Fruit fly (Drosophila melanogaster) whole organism, embryonic: ENCODE results near the gene CG1738.

ENCODE experiments used
- Atf-2 ChIP-seq: fragments of 200-800 bp; sonication (Bioruptor generic); optimal IDR thresholded peaks from 2 replicates; lab custom pipeline; 2016; ENCODE audit warnings: missing biosample characterization, missing genetic modification characterization
- Atf3 ChIP-seq: fragments of 200-800 bp; sonication (Bioruptor generic); optimal IDR thresholded peaks from 3 replicates; lab custom pipeline; 2016; ENCODE audit warnings: missing biosample characterization, missing genetic modification characterization
- Blimp-1 ChIP-seq: fragments of 200-800 bp; sonication (Bioruptor generic); optimal IDR thresholded peaks from 3 replicates; lab custom pipeline; 2018; ENCODE audit warnings: missing biosample characterization, missing genetic modification characterization, mild to moderate bottlenecking, moderate library complexity, missing genetic modification reagents
- CG10209 ChIP-seq: fragments of 200-800 bp; sonication (Bioruptor generic); optimal IDR thresholded peaks from 3 replicates; lab custom pipeline; 2017; ENCODE audit warnings: missing biosample characterization, mild to moderate bottlenecking, missing genetic modification characterization, missing genetic modification reagents
- CG10321 ChIP-seq: fragments of 200-800 bp; sonication (Bioruptor generic); IDR thresholded peaks from 2 replicates; pipeline ENCODE4 v1.3.6; 2022; ENCODE audit warnings: missing biosample characterization, missing genetic modification characterization
- CG11504 ChIP-seq: fragments of 200-800 bp; sonication (Bioruptor generic); optimal IDR thresholded peaks from 3 replicates; lab custom pipeline; 2019; ENCODE audit warnings: missing biosample characterization, mild to moderate bottlenecking, missing genetic modification characterization, moderate library complexity
- CG12104 ChIP-seq: fragments of 200-800 bp; sonication (Bioruptor generic); optimal IDR thresholded peaks from 3 replicates; lab custom pipeline; 2016; ENCODE audit warnings: missing biosample characterization, missing genetic modification characterization
- CG12155 ChIP-seq: fragments of 200-800 bp; sonication (Bioruptor generic); optimal IDR thresholded peaks from 3 replicates; lab custom pipeline; 2016; ENCODE audit warnings: missing biosample characterization, missing genetic modification characterization
- CG12659 ChIP-seq: fragments of 200-800 bp; sonication (Bioruptor generic); optimal IDR thresholded peaks from 3 replicates; lab custom pipeline; 2017; ENCODE audit warnings: mild to moderate bottlenecking, missing biosample characterization, missing genetic modification reagents, missing genetic modification characterization
- CG13424 ChIP-seq: fragments of 200-800 bp; sonication (Bioruptor generic); optimal IDR thresholded peaks from 2 replicates; lab custom pipeline; 2019; ENCODE audit warnings: missing biosample characterization, mild to moderate bottlenecking, missing genetic modification characterization, moderate library complexity
- CG15514 ChIP-seq: fragments of 200-800 bp; sonication (Bioruptor generic); optimal IDR thresholded peaks from 3 replicates; lab custom pipeline; 2017; ENCODE audit warnings: missing biosample characterization, missing genetic modification characterization, mild to moderate bottlenecking, moderate library complexity, missing genetic modification reagents
- CG17186 ChIP-seq: fragments of 200-800 bp; sonication (Bioruptor generic); optimal IDR thresholded peaks from 3 replicates; lab custom pipeline; 2017; ENCODE audit warnings: missing biosample characterization, missing genetic modification reagents, missing genetic modification characterization
- CG17359 ChIP-seq: fragments of 200-800 bp; sonication (Bioruptor generic); optimal IDR thresholded peaks from 3 replicates; lab custom pipeline; 2018; ENCODE audit warnings: missing biosample characterization, mild to moderate bottlenecking, missing genetic modification characterization, moderate library complexity
- CG18764 ChIP-seq: fragments of 200-800 bp; sonication (Bioruptor generic); optimal IDR thresholded peaks from 3 replicates; lab custom pipeline; 2016; ENCODE audit warnings: missing biosample characterization, missing genetic modification characterization
- CG3281 ChIP-seq: fragments of 200-800 bp; sonication (Bioruptor generic); optimal IDR thresholded peaks from 3 replicates; lab custom pipeline; 2017; ENCODE audit warnings: missing biosample characterization, mild to moderate bottlenecking, missing genetic modification characterization
- CG3838 ChIP-seq: fragments of 200-800 bp; sonication (Bioruptor generic); optimal IDR thresholded peaks from 3 replicates; lab custom pipeline; 2016; ENCODE audit warnings: missing biosample characterization, missing genetic modification characterization
- CG4617 ChIP-seq: fragments of 200-800 bp; sonication (Bioruptor generic); optimal IDR thresholded peaks from 3 replicates; lab custom pipeline; 2016; ENCODE audit warnings: missing biosample characterization, missing genetic modification characterization, borderline replicate concordance
- CG4820 ChIP-seq: fragments of 200-800 bp; sonication (Bioruptor generic); optimal IDR thresholded peaks from 3 replicates; lab custom pipeline; 2016; ENCODE audit warnings: missing biosample characterization, missing genetic modification characterization
- CG6254 ChIP-seq: fragments of 200-800 bp; sonication (Bioruptor generic); optimal IDR thresholded peaks from 3 replicates; lab custom pipeline; 2017; ENCODE audit warnings: mild to moderate bottlenecking, missing biosample characterization, missing genetic modification reagents, missing genetic modification characterization
- CG7786 ChIP-seq: fragments of 200-800 bp; sonication (Bioruptor generic); optimal IDR thresholded peaks from 2 replicates; lab custom pipeline; 2016; ENCODE audit warnings: missing biosample characterization, missing genetic modification characterization
- CG7963 ChIP-seq: fragments of 200-800 bp; sonication (Bioruptor generic); IDR thresholded peaks from 3 replicates; pipeline ENCODE4 v1.3.6; 2022; ENCODE audit warnings: missing biosample characterization, missing genetic modification characterization; ENCODE audit not compliant: partially characterized antibody
- D ChIP-seq, 2 experiments: fragments of 200-800 bp in 1 of 2; fragments of >200 bp in 1 of 2; sonication (Bioruptor generic) in 1 of 2; optimal IDR thresholded peaks; 2 replicates in 1 of 2; 3 replicates in 1 of 2; lab custom pipeline; 2017; ENCODE audit warnings: mild to moderate bottlenecking in 1 of 2, missing biosample characterization in 1 of 2, missing genetic modification characterization in 1 of 2, missing genetic modification reagents in 1 of 2
- Elba2 ChIP-seq: fragments of 200-800 bp; sonication (Bioruptor generic); optimal IDR thresholded peaks from 3 replicates; lab custom pipeline; 2016; ENCODE audit warnings: missing biosample characterization, missing genetic modification characterization
- Hmr ChIP-seq: fragments of 200-800 bp; sonication (Bioruptor generic); optimal IDR thresholded peaks from 3 replicates; lab custom pipeline; 2017; ENCODE audit warnings: mild to moderate bottlenecking, missing biosample characterization, missing genetic modification reagents, missing genetic modification characterization
- NC2β ChIP-seq: fragments of 200-800 bp; sonication (Bioruptor generic); optimal IDR thresholded peaks from 2 replicates; lab custom pipeline; 2016; ENCODE audit warnings: missing biosample characterization, missing genetic modification characterization
- NK7.1 ChIP-seq: fragments of 200-800 bp; sonication (Bioruptor generic); optimal IDR thresholded peaks from 3 replicates; lab custom pipeline; 2016; ENCODE audit warnings: missing biosample characterization, missing genetic modification characterization
- Neu2 ChIP-seq: fragments of 200-800 bp; sonication (Bioruptor generic); optimal IDR thresholded peaks from 3 replicates; lab custom pipeline; 2016; ENCODE audit warnings: missing biosample characterization, missing genetic modification characterization, borderline replicate concordance
- Side ChIP-seq: fragments of 200-800 bp; sonication (Bioruptor generic); optimal IDR thresholded peaks from 2 replicates; lab custom pipeline; 2016; ENCODE audit warnings: missing biosample characterization, missing genetic modification characterization
- TFAM ChIP-seq: fragments of 200-800 bp; sonication (Bioruptor generic); optimal IDR thresholded peaks from 2 replicates; lab custom pipeline; 2017; ENCODE audit warnings: missing biosample characterization, missing genetic modification characterization, inconsistent platforms
- Tbp ChIP-seq: fragments of >200 bp; optimal IDR thresholded peaks from 2 replicates; lab custom pipeline; 2018; ENCODE audit warnings: missing biosample characterization, missing genetic modification characterization
- Vsx1 ChIP-seq: fragments of 200-800 bp; sonication (Bioruptor generic); optimal IDR thresholded peaks from 2 replicates; lab custom pipeline; 2017; ENCODE audit warnings: missing biosample characterization, mild to moderate bottlenecking, missing genetic modification characterization, missing genetic modification reagents
- YL-1 ChIP-seq: fragments of 200-800 bp; sonication (Bioruptor generic); optimal IDR thresholded peaks from 3 replicates; lab custom pipeline; 2017; ENCODE audit warnings: missing biosample characterization, mild to moderate bottlenecking, missing genetic modification characterization
- ac ChIP-seq: fragments of 200-800 bp; sonication (Bioruptor generic); optimal IDR thresholded peaks from 3 replicates; lab custom pipeline; 2017; ENCODE audit warnings: missing biosample characterization, mild to moderate bottlenecking, missing genetic modification characterization
- bab2 ChIP-seq: fragments of 200-800 bp; sonication (Bioruptor generic); optimal IDR thresholded peaks from 2 replicates; lab custom pipeline; 2016; ENCODE audit warnings: missing biosample characterization, missing genetic modification characterization
- corto ChIP-seq: fragments of 200-800 bp; sonication (Bioruptor generic); optimal IDR thresholded peaks from 2 replicates; lab custom pipeline; 2016; ENCODE audit warnings: missing biosample characterization, mild to moderate bottlenecking, missing genetic modification characterization, moderate library complexity
- crol ChIP-seq: fragments of 200-800 bp; sonication (Bioruptor generic); IDR thresholded peaks from 2 replicates; pipeline ENCODE4 v1.3.6; 2022; ENCODE audit warnings: missing biosample characterization, missing genetic modification characterization
- dpn ChIP-seq, 2 experiments: fragments of 200-800 bp; sonication (Bioruptor generic); optimal IDR thresholded peaks; 3 replicates each; lab custom pipeline; 2016; ENCODE audit warnings: missing biosample characterization in 2 of 2, missing genetic modification characterization in 2 of 2
- fd64A ChIP-seq: fragments of 200-800 bp; sonication (Bioruptor generic); optimal IDR thresholded peaks from 3 replicates; lab custom pipeline; 2018; ENCODE audit warnings: missing biosample characterization, mild to moderate bottlenecking, missing genetic modification characterization
- fu2 ChIP-seq: fragments of 200-800 bp; sonication (Bioruptor generic); optimal IDR thresholded peaks from 2 replicates; lab custom pipeline; 2016; ENCODE audit warnings: missing biosample characterization, missing genetic modification characterization
- hkb ChIP-seq, 2 experiments: fragments of 200-800 bp in 1 of 2; fragments of >200 bp in 1 of 2; sonication (Bioruptor generic) in 1 of 2; IDR thresholded peaks in 1 of 2; optimal IDR thresholded peaks in 1 of 2; 2 replicates each; pipeline versions ENCODE4 v1.3.6 to Lab custom; 2017 to 2022; ENCODE audit warnings: missing biosample characterization in 1 of 2, missing genetic modification characterization in 1 of 2
- insv ChIP-seq, 2 experiments: fragments of 200-800 bp; sonication (Bioruptor generic); optimal IDR thresholded peaks; 3 replicates each; lab custom pipeline; 2016 to 2018; ENCODE audit warnings: missing biosample characterization in 2 of 2, missing genetic modification characterization in 2 of 2
- kah ChIP-seq: fragments of 200-800 bp; sonication (Bioruptor generic); optimal IDR thresholded peaks from 2 replicates; lab custom pipeline; 2018; ENCODE audit warnings: missing biosample characterization, mild to moderate bottlenecking, missing genetic modification characterization
- schlank ChIP-seq: fragments of 200-800 bp; sonication (Bioruptor generic); optimal IDR thresholded peaks from 2 replicates; lab custom pipeline; 2018; ENCODE audit warnings: missing biosample characterization, mild to moderate bottlenecking, missing genetic modification characterization
- sob ChIP-seq: fragments of 200-800 bp; sonication (Bioruptor generic); IDR thresholded peaks from 2 replicates; pipeline ENCODE4 v1.3.6; 2022; ENCODE audit warnings: missing biosample characterization, missing genetic modification characterization
- sqz ChIP-seq: fragments of 200-800 bp; sonication (Bioruptor generic); optimal IDR thresholded peaks from 3 replicates; lab custom pipeline; 2018; ENCODE audit warnings: missing biosample characterization, mild to moderate bottlenecking, missing genetic modification characterization
- tio ChIP-seq: fragments of 200-800 bp; sonication (Bioruptor generic); optimal IDR thresholded peaks from 2 replicates; lab custom pipeline; 2017; ENCODE audit warnings: missing biosample characterization, missing genetic modification characterization, inconsistent platforms
- twi ChIP-seq: fragments of 200-800 bp; optimal IDR thresholded peaks from 2 replicates; lab custom pipeline; 2019; ENCODE audit warnings: missing biosample characterization, mild to moderate bottlenecking, missing genetic modification characterization, moderate library complexity
- vfl ChIP-seq: fragments of 200-800 bp; sonication (Bioruptor generic); optimal IDR thresholded peaks from 2 replicates; lab custom pipeline; 2016; ENCODE audit warnings: missing biosample characterization, missing genetic modification characterization
- zfh2 ChIP-seq: fragments of 200-800 bp; sonication (Bioruptor generic); optimal IDR thresholded peaks from 2 replicates; lab custom pipeline; 2016; ENCODE audit warnings: missing biosample characterization, missing genetic modification characterization

The CG1738 gene

dm6 chrX:11351351-11351750 lies 2.5 kb downstream of the CG1738 start (continued):
- no peak for TF ChIP-seq corto (GFP tag; lab: Kevin White, UChicago)
- TF ChIP-seq kah (GFP tag; lab: Kevin White, UChicago) = peak; percentile 86
- TF ChIP-seq dpn (GFP tag; optimal IDR thresholded peaks at IDR 0.05; lab: Kevin White, UChicago) = peak; percentile 94 to 97
- TF ChIP-seq Atf-2 (GFP tag; lab: Kevin White, UChicago) = peak; percentile 88
- peak; percentile 85 for TF ChIP-seq Atf3 (GFP tag; lab: Kevin White, UChicago)
- no peak for TF ChIP-seq Tbp (GFP tag; lab: Kevin White, UChicago)
- peak; percentile 96 for TF ChIP-seq sob (GFP tag; lab: Robert Waterston, UW)
- peak; percentile 92 for TF ChIP-seq CG11504
- TF ChIP-seq CG18764 (GFP tag; lab: Kevin White, UChicago) = peak; percentile 90
- TF ChIP-seq CG12659 (GFP tag; lab: Kevin White, UChicago) = peak; percentile 94
- TF ChIP-seq Blimp-1 (GFP tag; lab: Kevin White, UChicago) = peak; percentile 86
- TF ChIP-seq CG12104 = peak; percentile 81
- TF ChIP-seq CG7786 (GFP tag; lab: Kevin White, UChicago) = peak; percentile 94
- TF ChIP-seq D (optimal IDR thresholded peaks at IDR 0.05; lab: Kevin White, UChicago) = no peak
- peak; percentile 90 for TF ChIP-seq D (GFP tag; optimal IDR thresholded peaks at IDR 0.05; lab: Kevin White, UChicago)
- TF ChIP-seq Elba2 (GFP tag; lab: Kevin White, UChicago) = peak; percentile 49
- peak; percentile 91 for TF ChIP-seq CG4820 (GFP tag; lab: Kevin White, UChicago)
- peak; percentile 92 for TF ChIP-seq Hmr
- peak; percentile 88 for TF ChIP-seq CG4617 (GFP tag; lab: Kevin White, UChicago)
- TF ChIP-seq CG17186 (GFP tag; lab: Kevin White, UChicago) = peak; percentile 65
- TF ChIP-seq Neu2 = peak; percentile 66
- TF ChIP-seq sqz = peak; percentile 54
- peak; percentile 92 for TF ChIP-seq zfh2 (GFP tag; lab: Kevin White, UChicago)
- peak; percentile 77 for TF ChIP-seq CG3838 (GFP tag; lab: Kevin White, UChicago)
- TF ChIP-seq ac (GFP tag; lab: Kevin White, UChicago) = peak; percentile 66
- peak; percentile 90 for TF ChIP-seq NK7.1 (GFP tag; lab: Kevin White, UChicago)
- TF ChIP-seq fd64A (GFP tag; lab: Kevin White, UChicago) = peak; percentile 81
- TF ChIP-seq tio = no peak
- TF ChIP-seq bab2 (GFP tag; lab: Kevin White, UChicago) = peak; percentile 95
- TF ChIP-seq Vsx1 = no peak
- peak; percentile 93 for TF ChIP-seq Side
- TF ChIP-seq insv (GFP tag; optimal IDR thresholded peaks at IDR 0.05; lab: Kevin White, UChicago) = peak in 1 of 2 experiments; percentile 12
- peak; percentile 74 for TF ChIP-seq fu2 (GFP tag; lab: Kevin White, UChicago)
- TF ChIP-seq CG10209 (GFP tag; lab: Kevin White, UChicago) = peak; percentile 89
- TF ChIP-seq CG15514 (GFP tag; lab: Kevin White, UChicago) = peak; percentile 85
- TF ChIP-seq vfl (GFP tag; lab: Kevin White, UChicago) = peak; percentile 84
- TF ChIP-seq YL-1 (GFP tag; lab: Kevin White, UChicago) = peak; percentile 1
- TF ChIP-seq NC2β = peak; percentile 88
- peak; percentile 89 for TF ChIP-seq CG3281 (GFP tag; lab: Kevin White, UChicago)
- peak; percentile 92 for TF ChIP-seq CG13424 (tag; lab: Kevin White, UChicago)
- TF ChIP-seq CG12155 (GFP tag; lab: Kevin White, UChicago) = peak; percentile 88
- TF ChIP-seq CG6254 (GFP tag; lab: Kevin White, UChicago) = peak; percentile 81
- TF ChIP-seq hkb (optimal IDR thresholded peaks at IDR 0.05; lab: Kevin White, UChicago) = no peak
- peak; percentile 97 for TF ChIP-seq hkb (GFP tag; IDR thresholded peaks at IDR 0.05; lab: Robert Waterston, UW)
- peak; percentile 95 for TF ChIP-seq CG17359 (tag; lab: Kevin White, UChicago)
- peak; percentile 52 for TF ChIP-seq TFAM (GFP tag; lab: Kevin White, UChicago)
- TF ChIP-seq schlank = peak; percentile 88
- peak; percentile 76 for TF ChIP-seq CG10321 (GFP tag; lab: Robert Waterston, UW)
- TF ChIP-seq CG7963 (GFP tag; lab: Robert Waterston, UW) = no peak
- TF ChIP-seq twi (tag; lab: Kevin White, UChicago) = peak; percentile 72
- peak; percentile 60 for TF ChIP-seq crol (GFP tag; lab: Robert Waterston, UW)
